Fruit fly (Drosophila melanogaster) whole organism, embryonic: ENCODE results near the gene CG15643.
A peak's percentile ranks its signal among the peaks of the same experiment; 100 is the strongest.

ENCODE experiments used
- Ada2b ChIP-seq: fragments of 200-800 bp; sonication (Bioruptor generic); IDR thresholded peaks from 2 replicates; pipeline ENCODE4 v1.3.6; 2022; ENCODE audit warnings: missing biosample characterization, missing genetic modification characterization
- CG10147 ChIP-seq: fragments of 200-800 bp; sonication (Bioruptor generic); optimal IDR thresholded peaks from 2 replicates; lab custom pipeline; 2019; ENCODE audit warnings: missing biosample characterization, mild to moderate bottlenecking, missing genetic modification characterization, moderate library complexity
- CG10321 ChIP-seq: fragments of 200-800 bp; sonication (Bioruptor generic); IDR thresholded peaks from 2 replicates; pipeline ENCODE4 v1.3.6; 2022; ENCODE audit warnings: missing biosample characterization, missing genetic modification characterization
- CG12744 ChIP-seq: fragments of 200-800 bp; sonication (Bioruptor generic); optimal IDR thresholded peaks from 2 replicates; lab custom pipeline; 2016; ENCODE audit warnings: missing biosample characterization, missing genetic modification characterization
- CG15601 ChIP-seq: fragments of 200-800 bp; sonication (Bioruptor generic); optimal IDR thresholded peaks from 3 replicates; lab custom pipeline; 2019; ENCODE audit warnings: missing biosample characterization, mild to moderate bottlenecking, missing genetic modification characterization, moderate library complexity
- CG18011 ChIP-seq: fragments of 200-800 bp; sonication (Bioruptor generic); optimal IDR thresholded peaks from 2 replicates; lab custom pipeline; 2017; ENCODE audit warnings: missing biosample characterization, missing genetic modification characterization, mild to moderate bottlenecking, moderate library complexity, missing genotype
- CG18476 ChIP-seq: fragments of 200-800 bp; sonication (Bioruptor generic); optimal IDR thresholded peaks from 2 replicates; lab custom pipeline; 2016; ENCODE audit warnings: missing biosample characterization, mild to moderate bottlenecking, missing genetic modification characterization
- CG18599 ChIP-seq: fragments of 200-800 bp; sonication (Bioruptor generic); optimal IDR thresholded peaks from 3 replicates; lab custom pipeline; 2017; ENCODE audit warnings: missing biosample characterization, missing genetic modification characterization, mild to moderate bottlenecking, moderate library complexity, missing genetic modification reagents
- CG2712 ChIP-seq: fragments of 200-800 bp; optimal IDR thresholded peaks from 3 replicates; lab custom pipeline; 2019; ENCODE audit warnings: missing biosample characterization, mild to moderate bottlenecking, missing genetic modification characterization, moderate library complexity
- CG33213 ChIP-seq: fragments of 200-800 bp; sonication (Bioruptor generic); optimal IDR thresholded peaks from 3 replicates; lab custom pipeline; 2016; ENCODE audit warnings: missing biosample characterization, missing genetic modification characterization
- CG4328 ChIP-seq: fragments of 200-800 bp; sonication (Bioruptor generic); optimal IDR thresholded peaks from 3 replicates; lab custom pipeline; 2017; ENCODE audit warnings: missing biosample characterization, missing genetic modification reagents, missing genetic modification characterization
- CG7271 ChIP-seq: fragments of 200-800 bp; sonication (Bioruptor generic); optimal IDR thresholded peaks from 2 replicates; lab custom pipeline; 2018; ENCODE audit warnings: missing biosample characterization, mild to moderate bottlenecking, missing genetic modification characterization, moderate library complexity
- CG7745 ChIP-seq: fragments of 200-800 bp; sonication (Bioruptor generic); optimal IDR thresholded peaks from 2 replicates; lab custom pipeline; 2018; ENCODE audit warnings: missing biosample characterization, mild to moderate bottlenecking, missing genetic modification characterization, moderate library complexity
- CG8359 ChIP-seq: fragments of 200-800 bp; sonication (Bioruptor generic); optimal IDR thresholded peaks from 2 replicates; lab custom pipeline; 2017; ENCODE audit warnings: missing biosample characterization, mild to moderate bottlenecking, missing genetic modification characterization, borderline replicate concordance
- CG8765 ChIP-seq: fragments of 200-800 bp; sonication (Bioruptor generic); IDR thresholded peaks from 2 replicates; pipeline ENCODE4 v1.3.6; 2022; ENCODE audit warnings: missing biosample characterization, missing genetic modification characterization
- CG9876 ChIP-seq: fragments of 200-800 bp; sonication (Bioruptor generic); optimal IDR thresholded peaks from 2 replicates; lab custom pipeline; 2016; ENCODE audit warnings: missing biosample characterization, missing genetic modification characterization
- Dfd ChIP-seq, 2 experiments: fragments of >200 bp; optimal IDR thresholded peaks; 2 replicates each; lab custom pipeline; 2017; ENCODE audit warnings: missing biosample characterization in 2 of 2, missing genetic modification characterization in 2 of 2
- Doc2 ChIP-seq: fragments of 200-800 bp; sonication (Bioruptor generic); IDR thresholded peaks from 2 replicates; pipeline ENCODE4 v1.3.6; 2022; ENCODE audit warnings: missing biosample characterization, missing genetic modification characterization
- Doc3 ChIP-seq: fragments of 200-800 bp; sonication (Bioruptor generic); IDR thresholded peaks from 3 replicates; pipeline ENCODE4 v1.3.6; 2022; ENCODE audit warnings: missing biosample characterization, missing genetic modification characterization; ENCODE audit not compliant: partially characterized antibody
- Elba2 ChIP-seq: fragments of 200-800 bp; sonication (Bioruptor generic); optimal IDR thresholded peaks from 3 replicates; lab custom pipeline; 2016; ENCODE audit warnings: missing biosample characterization, missing genetic modification characterization
- Hr3 ChIP-seq: fragments of 200-800 bp; sonication (Bioruptor generic); optimal IDR thresholded peaks from 3 replicates; lab custom pipeline; 2016; ENCODE audit warnings: missing biosample characterization, missing genetic modification characterization
- Hr78 ChIP-seq, 2 experiments: fragments of 200-800 bp in 1 of 2; fragments of >200 bp in 1 of 2; sonication (Bioruptor generic) in 1 of 2; optimal IDR thresholded peaks; 2 replicates each; lab custom pipeline; 2017 to 2019; ENCODE audit warnings: missing biosample characterization in 2 of 2, missing genetic modification characterization in 2 of 2, mild to moderate bottlenecking in 1 of 2, moderate library complexity in 1 of 2
- Mes4 ChIP-seq: fragments of 200-800 bp; sonication (Bioruptor generic); optimal IDR thresholded peaks from 2 replicates; lab custom pipeline; 2016; ENCODE audit warnings: missing biosample characterization, missing genetic modification characterization
- Nf-YA ChIP-seq: fragments of 200-800 bp; sonication (Bioruptor generic); IDR thresholded peaks from 2 replicates; pipeline ENCODE4 v1.3.6; 2022; ENCODE audit warnings: missing biosample characterization, missing genetic modification characterization
- PHDP ChIP-seq: fragments of 200-800 bp; sonication (Bioruptor generic); optimal IDR thresholded peaks from 3 replicates; lab custom pipeline; 2018; ENCODE audit warnings: missing biosample characterization, mild to moderate bottlenecking, missing genetic modification characterization, moderate library complexity
- Six4 ChIP-seq: fragments of 200-800 bp; sonication (Bioruptor generic); optimal IDR thresholded peaks from 2 replicates; lab custom pipeline; 2016; ENCODE audit warnings: missing biosample characterization, missing genetic modification characterization
- Stat92E ChIP-seq, 3 experiments: fragments of >200 bp in 2 of 3; fragments of 200-800 bp in 1 of 3; sonication (Bioruptor generic) in 1 of 3; optimal IDR thresholded peaks; 2 replicates each; lab custom pipeline; 2017 to 2019; ENCODE audit warnings: missing biosample characterization in 3 of 3, missing genetic modification characterization in 3 of 3, mild to moderate bottlenecking in 1 of 3, moderate library complexity in 1 of 3
- Usf ChIP-seq: fragments of 200-800 bp; sonication (Bioruptor generic); optimal IDR thresholded peaks from 2 replicates; lab custom pipeline; 2017; ENCODE audit warnings: missing genotype, missing biosample characterization, missing genetic modification characterization
- Xbp1 ChIP-seq: fragments of 200-800 bp; sonication (Bioruptor generic); optimal IDR thresholded peaks from 3 replicates; lab custom pipeline; 2016; ENCODE audit warnings: missing biosample characterization, mild to moderate bottlenecking, missing genetic modification characterization
- YL-1 ChIP-seq: fragments of 200-800 bp; sonication (Bioruptor generic); optimal IDR thresholded peaks from 3 replicates; lab custom pipeline; 2017; ENCODE audit warnings: missing biosample characterization, mild to moderate bottlenecking, missing genetic modification characterization
- aop ChIP-seq: fragments of 200-800 bp; sonication (Bioruptor generic); IDR thresholded peaks from 2 replicates; pipeline ENCODE4 v1.3.6; 2022; ENCODE audit warnings: missing biosample characterization, missing genetic modification characterization
- ash1 ChIP-seq: fragments of 200-800 bp; sonication (Bioruptor generic); optimal IDR thresholded peaks from 2 replicates; lab custom pipeline; 2018; ENCODE audit warnings: missing biosample characterization, mild to moderate bottlenecking, missing genetic modification characterization
- chn ChIP-seq: fragments of 200-800 bp; sonication (Bioruptor generic); optimal IDR thresholded peaks from 2 replicates; lab custom pipeline; 2016; ENCODE audit warnings: missing biosample characterization, missing genetic modification characterization
- dm ChIP-seq: fragments of 200-800 bp; sonication (Bioruptor generic); optimal IDR thresholded peaks from 3 replicates; lab custom pipeline; 2016; ENCODE audit warnings: missing biosample characterization, missing genetic modification characterization
- en ChIP-seq: fragments of 200-800 bp; sonication (Bioruptor generic); optimal IDR thresholded peaks from 2 replicates; lab custom pipeline; 2016; ENCODE audit warnings: missing biosample characterization, missing genetic modification characterization
- ewg ChIP-seq: fragments of 200-800 bp; sonication (Bioruptor generic); optimal IDR thresholded peaks from 3 replicates; lab custom pipeline; 2017; ENCODE audit warnings: mild to moderate bottlenecking, missing biosample characterization, missing genetic modification reagents, missing genetic modification characterization
- ftz-f1 ChIP-seq: fragments of 200-800 bp; sonication (Bioruptor generic); optimal IDR thresholded peaks from 2 replicates; lab custom pipeline; 2016; ENCODE audit warnings: missing biosample characterization, missing genetic modification characterization
- fu2 ChIP-seq: fragments of 200-800 bp; sonication (Bioruptor generic); optimal IDR thresholded peaks from 2 replicates; lab custom pipeline; 2016; ENCODE audit warnings: missing biosample characterization, missing genetic modification characterization
- gce ChIP-seq: fragments of 200-800 bp; sonication (Bioruptor generic); IDR thresholded peaks from 3 replicates; pipeline ENCODE4 v1.3.6; 2022; ENCODE audit warnings: missing biosample characterization, missing genetic modification characterization
- gcm ChIP-seq: fragments of 200-800 bp; sonication (Bioruptor generic); optimal IDR thresholded peaks from 2 replicates; lab custom pipeline; 2019; ENCODE audit warnings: missing biosample characterization, mild to moderate bottlenecking, missing genetic modification characterization, moderate library complexity
- gt ChIP-seq: fragments of 200-800 bp; sonication (Bioruptor generic); IDR thresholded peaks from 2 replicates; pipeline ENCODE4 v1.3.6; 2022; ENCODE audit warnings: missing biosample characterization, missing genetic modification characterization
- hkb ChIP-seq, 2 experiments: fragments of 200-800 bp in 1 of 2; fragments of >200 bp in 1 of 2; sonication (Bioruptor generic) in 1 of 2; IDR thresholded peaks in 1 of 2; optimal IDR thresholded peaks in 1 of 2; 2 replicates each; pipeline versions ENCODE4 v1.3.6 to Lab custom; 2017 to 2022; ENCODE audit warnings: missing biosample characterization in 1 of 2, missing genetic modification characterization in 1 of 2
- kni ChIP-seq: fragments of 200-800 bp; sonication (Bioruptor generic); optimal IDR thresholded peaks from 3 replicates; lab custom pipeline; 2017; ENCODE audit warnings: mild to moderate bottlenecking, missing biosample characterization, missing genetic modification reagents, missing genetic modification characterization
- pan ChIP-seq, 4 experiments: fragments of >200 bp in 3 of 4; fragments of 200-800 bp in 1 of 4; sonication (Bioruptor generic) in 1 of 4; optimal IDR thresholded peaks in 3 of 4; IDR thresholded peaks in 1 of 4; 2 replicates each; pipeline versions ENCODE4 v1.3.6 to Lab custom; 2017 to 2022; ENCODE audit warnings: missing biosample characterization in 2 of 4, missing genetic modification characterization in 2 of 4, mixed read lengths in 1 of 4
- pros ChIP-seq: fragments of 200-800 bp; sonication (Bioruptor generic); optimal IDR thresholded peaks from 3 replicates; lab custom pipeline; 2019; ENCODE audit warnings: missing biosample characterization, mild to moderate bottlenecking, missing genetic modification characterization, moderate library complexity
- psq ChIP-seq: fragments of 200-800 bp; sonication (Bioruptor generic); optimal IDR thresholded peaks from 2 replicates; lab custom pipeline; 2017; ENCODE audit warnings: missing biosample characterization, missing genetic modification characterization
- slou ChIP-seq: fragments of 200-800 bp; sonication (Bioruptor generic); optimal IDR thresholded peaks from 3 replicates; lab custom pipeline; 2016; ENCODE audit warnings: missing biosample characterization, missing genetic modification characterization
- sna ChIP-seq: fragments of 200-800 bp; sonication (Bioruptor generic); IDR thresholded peaks from 2 replicates; pipeline ENCODE4 v1.3.6; 2022; ENCODE audit warnings: missing biosample characterization, missing genetic modification characterization; ENCODE audit not compliant: partially characterized antibody
- trem ChIP-seq: fragments of 200-800 bp; optimal IDR thresholded peaks from 3 replicates; lab custom pipeline; 2019; ENCODE audit warnings: missing biosample characterization, mild to moderate bottlenecking, missing genetic modification characterization, moderate library complexity

The CG15643 gene

DNA sequence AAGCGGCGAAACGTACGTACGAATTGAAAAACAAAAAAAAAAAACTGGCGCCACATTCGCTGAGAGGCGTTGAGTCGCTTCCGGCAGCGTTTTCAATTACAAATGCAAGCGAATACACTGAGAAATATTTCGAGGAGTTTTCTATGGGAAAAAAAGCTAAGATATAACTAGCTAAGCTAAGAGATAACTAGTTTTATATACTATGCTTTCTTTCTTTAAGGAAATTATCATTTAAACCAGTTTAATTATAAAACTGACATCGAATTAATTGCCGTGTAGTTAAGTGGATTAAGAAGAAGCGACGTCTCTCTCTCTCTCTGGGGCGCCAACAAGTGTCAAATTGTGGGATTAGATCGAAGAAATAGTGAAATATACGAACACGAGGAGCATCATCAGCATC lies 43.5 kb upstream of the CG15643 start (continued):
- TF ChIP-seq dm (GFP tag; lab: Kevin White, UChicago) (no peak), CG18476 (GFP tag; lab: Kevin White, UChicago) (no peak), CG18011 (no peak), psq (no peak), ash1 (GFP tag; lab: Kevin White, UChicago) (no peak), Usf (GFP tag; lab: Kevin White, UChicago) (no peak), Mes4 (GFP tag; lab: Kevin White, UChicago) (peak; percentile 28), CG10321 (no peak), CG8765 (GFP tag; lab: Robert Waterston, UW) (no peak; the same call in 1 of the 2 replicates), Dfd (GFP tag; optimal IDR thresholded peaks at IDR 0.05; lab: Kevin White, UChicago) (no peak), aop (GFP tag; lab: Robert Waterston, UW) (no peak), Six4 (peak; percentile 47), CG2712 (tag; lab: Kevin White, UChicago) (peak; percentile 79), hkb (optimal IDR thresholded peaks at IDR 0.05; lab: Kevin White, UChicago) (no peak), hkb (GFP tag; IDR thresholded peaks at IDR 0.05; lab: Robert Waterston, UW) (peak; percentile 75), CG15601 (tag; lab: Kevin White, UChicago) (peak; percentile 26), ftz-f1 (GFP tag; lab: Kevin White, UChicago) (no peak), pros (GFP tag; lab: Kevin White, UChicago) (no peak), gce (GFP tag; lab: Robert Waterston, UW) (no peak), CG33213 (GFP tag; lab: Kevin White, UChicago) (peak; percentile 13), YL-1 (GFP tag; lab: Kevin White, UChicago) (no peak), Doc3 (GFP tag; lab: Robert Waterston, UW) (no peak), sna (GFP tag; lab: Robert Waterston, UW) (no peak), Elba2 (no peak), fu2 (no peak), CG18599 (GFP tag; lab: Kevin White, UChicago) (peak; percentile 39), CG8359 (GFP tag; lab: Kevin White, UChicago) (no peak), trem (tag; lab: Kevin White, UChicago) (peak; percentile 31), ewg (GFP tag; lab: Kevin White, UChicago) (peak; percentile 1), en (GFP tag; lab: Kevin White, UChicago) (no peak), chn (GFP tag; lab: Kevin White, UChicago) (peak; percentile 10), Hr3 (GFP tag; lab: Kevin White, UChicago) (peak; percentile 53), pan (optimal IDR thresholded peaks at IDR 0.05; lab: Kevin White, UChicago) (no peak), pan (GFP tag; optimal IDR thresholded peaks at IDR 0.05 in 1 of 2, IDR thresholded peaks at IDR 0.05 in 1 of 2) (peak in 1 of 2 experiments; percentile 70), Nf-YA (GFP tag; lab: Robert Waterston, UW) (no peak), slou (no peak), CG10147 (GFP tag; lab: Kevin White, UChicago) (peak; percentile 14), Ada2b (GFP tag; lab: Robert Waterston, UW) (no peak), gcm (peak; percentile 29), Stat92E (GFP tag; optimal IDR thresholded peaks at IDR 0.05; lab: Kevin White, UChicago) (no peak), gt (GFP tag; lab: Robert Waterston, UW) (no peak), CG9876 (GFP tag; lab: Kevin White, UChicago) (no peak), kni (GFP tag; lab: Kevin White, UChicago) (no peak), CG7271 (tag; lab: Kevin White, UChicago) (no peak), Xbp1 (GFP tag; lab: Kevin White, UChicago) (peak; percentile 58), Hr78 (GFP tag; optimal IDR thresholded peaks at IDR 0.05; lab: Kevin White, UChicago) (no peak), CG7745 (tag; lab: Kevin White, UChicago) (no peak), CG4328 (GFP tag; lab: Kevin White, UChicago) (no peak), CG12744 (GFP tag; lab: Kevin White, UChicago) (no peak), PHDP (tag; lab: Kevin White, UChicago) (peak; percentile 61), Doc2 (GFP tag; lab: Robert Waterston, UW) (no peak)
